Worm (Caenorhabditis elegans) whole organism, midembryonic: ENCODE data around the gene Y48A5A.3.

Experiments
- T22C8.4 ChIP-seq: fragments of 200-800 bp; sonication (Bioruptor generic); IDR thresholded peaks from 2 replicates; pipeline ENCODE4 v1.3.6; 2022; ENCODE audit warnings: missing genetic modification characterization, missing compliant biosample characterization
- cog-1 ChIP-seq: sonication (generic microtip); optimal IDR thresholded peaks from 2 replicates; lab custom pipeline; 2016; ENCODE audit warnings: missing genetic modification characterization, missing compliant biosample characterization
- flt-1 ChIP-seq: fragments of 200-800 bp; sonication (Bioruptor generic); IDR thresholded peaks from 2 replicates; pipeline ENCODE4 v1.3.6; 2022; ENCODE audit warnings: missing genetic modification characterization, missing compliant biosample characterization
- klf-2 ChIP-seq: fragments of 200-800 bp; sonication (Bioruptor generic); conservative IDR thresholded peaks from 2 replicates; pipeline ENCODE4 v1.3.6; 2022; ENCODE audit warnings: missing genetic modification reagents, missing genetic modification characterization, missing compliant biosample characterization
- med-1 ChIP-seq: sonication (generic microtip); optimal IDR thresholded peaks from 2 replicates; lab custom pipeline; 2017; ENCODE audit warnings: missing genetic modification characterization, mild to moderate bottlenecking, missing compliant biosample characterization, antibody characterized with exemption, missing genetic modification reagents; ENCODE audit not compliant: insufficient read depth
- ref-1 ChIP-seq: fragments of 200-800 bp; sonication (Bioruptor generic); conservative IDR thresholded peaks from 2 replicates; pipeline ENCODE4 v1.3.6; 2022; ENCODE audit warnings: missing genetic modification reagents, missing genetic modification characterization, missing compliant biosample characterization
- tab-1 ChIP-seq: fragments of 200-800 bp; sonication (Bioruptor generic); IDR thresholded peaks from 2 replicates; pipeline ENCODE4 v1.3.6; 2022; ENCODE audit warnings: missing genetic modification characterization, missing compliant biosample characterization
- ztf-23 ChIP-seq: fragments of 200-800 bp; sonication (Bioruptor generic); IDR thresholded peaks from 2 replicates; pipeline ENCODE4 v1.3.6; 2022; ENCODE audit warnings: missing genetic modification reagents, missing genetic modification characterization, missing compliant biosample characterization
- ztf-29 ChIP-seq: fragments of 200-800 bp; sonication (Bioruptor generic); IDR thresholded peaks from 2 replicates; pipeline ENCODE4 v1.3.6; 2022; ENCODE audit warnings: missing genetic modification reagents, missing genetic modification characterization, missing compliant biosample characterization

Gene Y48A5A.3

DNA sequence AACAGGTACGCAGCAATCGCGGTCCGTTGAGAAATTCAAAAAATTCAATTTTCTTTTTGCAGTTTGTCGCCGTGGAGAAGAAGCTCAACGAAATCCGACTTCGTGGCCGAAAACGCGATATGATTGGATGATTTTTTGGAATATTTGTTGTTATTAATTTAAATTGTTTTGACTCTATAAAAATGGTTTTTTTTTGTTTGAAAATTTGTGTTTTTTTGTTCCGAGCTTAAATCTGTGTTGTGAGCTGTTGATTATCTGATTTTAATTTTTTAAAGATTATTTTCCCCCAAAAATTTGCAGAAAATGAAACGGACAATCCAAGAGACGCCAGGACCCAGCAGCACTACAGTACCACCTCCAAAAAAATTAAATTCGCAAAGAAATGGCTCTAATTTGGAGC lies 10.0 kb upstream of the Y48A5A.3 start, which contains the start of gene tdpo-1:
Gene tdpo-1 (plus strand): TSS at position 301 of the 400 bp plus-strand sequence.
- TF ChIP-seq cog-1 (tag; lab: Kevin White, UChicago) (no peak), ztf-29 (no peak), med-1 (GFP tag; lab: Kevin White, UChicago) (no peak), T22C8.4 (no peak), klf-2 (no peak), tab-1 (no peak), flt-1 (GFP tag; lab: Robert Waterston, UW) (no peak), ztf-23 (no peak), ref-1 (GFP tag; lab: Robert Waterston, UW) (no peak)

DNA sequence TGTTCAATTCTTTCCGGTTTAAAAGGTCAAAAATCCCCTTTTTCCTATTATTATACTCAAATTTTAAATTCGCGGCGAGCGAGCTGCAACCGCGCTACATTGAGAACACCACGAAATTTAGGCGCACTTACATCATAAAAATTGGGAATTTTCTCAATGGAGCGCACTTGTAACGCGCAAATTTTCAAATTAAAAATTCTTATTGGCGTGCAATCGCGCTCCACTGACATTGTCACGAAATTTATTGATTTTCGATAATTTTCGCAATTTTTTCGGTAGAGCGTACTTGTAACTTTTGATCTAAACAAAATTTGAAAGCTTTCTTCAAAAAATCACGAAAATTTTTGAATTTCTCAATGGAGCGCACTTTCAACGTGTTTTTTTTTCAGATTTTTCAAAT lies 6.3 kb upstream of the Y48A5A.3 start, which contains the start of gene ulp-3:
Gene ulp-3 (plus strand): TSS at position 388 of the 400 bp plus-strand sequence.
- no peak for TF ChIP-seq ref-1 (GFP tag; lab: Robert Waterston, UW)

DNA sequence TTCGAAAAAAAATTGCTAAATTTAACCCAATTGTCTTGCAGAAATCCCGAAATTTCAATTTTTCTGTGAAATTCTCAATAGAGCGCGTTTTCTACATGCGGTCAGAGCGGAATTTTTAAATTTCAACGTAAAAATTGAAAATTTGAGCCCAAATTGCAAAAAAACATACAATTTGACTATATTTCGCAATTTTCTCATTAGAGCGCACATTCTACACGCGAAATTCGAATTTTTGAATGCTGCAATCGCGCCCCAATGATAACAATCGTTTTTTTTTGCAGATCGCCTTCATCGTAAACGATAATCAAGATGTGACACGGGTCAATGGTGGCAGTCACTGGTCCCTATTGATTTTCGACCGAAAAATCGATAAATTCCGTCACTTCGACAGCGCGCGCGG lies 5.5 kb upstream of the Y48A5A.3 start:
- TF ChIP-seq T22C8.4: no peak

DNA sequence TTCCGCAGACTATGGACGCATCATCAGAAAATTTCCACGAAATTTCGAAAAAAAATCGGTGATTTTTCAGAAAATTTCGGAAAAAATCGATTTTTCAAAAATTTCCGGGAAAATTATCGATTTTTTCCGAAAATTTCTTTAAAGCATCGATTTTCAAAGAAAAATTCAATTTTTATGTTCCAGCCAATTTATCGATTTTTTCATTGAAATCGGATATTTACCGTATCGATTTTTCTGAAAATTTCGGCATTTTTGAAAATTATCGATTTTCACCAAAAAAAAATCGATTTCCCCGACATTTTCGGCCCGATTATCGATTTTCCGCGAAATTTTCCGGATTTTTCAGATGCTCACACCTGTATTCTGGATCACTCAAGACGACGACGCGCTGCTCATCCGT lies 4.4 kb upstream of the Y48A5A.3 start, which contains the start of gene Y48A5A.1:
Gene Y48A5A.1 (plus strand): TSS at position 347 of the 400 bp plus-strand sequence.
- no peak for TF ChIP-seq tab-1
- TF ChIP-seq flt-1 (GFP tag; lab: Robert Waterston, UW): no peak
- no peak for TF ChIP-seq ztf-29
- TF ChIP-seq cog-1 (tag; lab: Kevin White, UChicago): no peak
- TF ChIP-seq ztf-23: no peak
- no peak for TF ChIP-seq med-1 (GFP tag; lab: Kevin White, UChicago)
- peak; percentile 77 for TF ChIP-seq T22C8.4
- no peak for TF ChIP-seq klf-2

DNA sequence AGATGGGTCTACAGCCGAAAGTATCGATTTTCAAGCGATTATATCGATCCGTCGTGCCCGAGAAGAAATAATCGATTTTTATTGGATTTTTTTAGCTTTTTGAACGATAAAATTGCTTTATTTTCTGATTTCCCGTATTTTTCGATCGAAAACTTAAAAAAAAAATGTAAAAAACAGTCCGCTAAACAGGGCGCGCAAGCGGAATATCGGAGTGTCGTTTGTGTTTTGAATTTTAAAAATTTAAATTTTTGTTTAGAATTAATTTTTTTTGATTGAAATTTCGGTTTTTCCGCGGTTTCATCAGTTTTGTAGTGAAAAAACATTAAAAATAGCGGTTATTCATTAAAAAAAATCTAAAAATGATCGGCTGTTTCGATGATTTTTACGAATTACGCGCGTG lies 621 bp downstream of the Y48A5A.3 start:
- TF ChIP-seq tab-1 (no peak), klf-2 (no peak), ztf-23 (no peak), cog-1 (tag; lab: Kevin White, UChicago) (no peak), flt-1 (GFP tag; lab: Robert Waterston, UW) (no peak), ztf-29 (no peak), med-1 (GFP tag; lab: Kevin White, UChicago) (no peak), T22C8.4 (no peak), ref-1 (GFP tag; lab: Robert Waterston, UW) (no peak)

DNA sequence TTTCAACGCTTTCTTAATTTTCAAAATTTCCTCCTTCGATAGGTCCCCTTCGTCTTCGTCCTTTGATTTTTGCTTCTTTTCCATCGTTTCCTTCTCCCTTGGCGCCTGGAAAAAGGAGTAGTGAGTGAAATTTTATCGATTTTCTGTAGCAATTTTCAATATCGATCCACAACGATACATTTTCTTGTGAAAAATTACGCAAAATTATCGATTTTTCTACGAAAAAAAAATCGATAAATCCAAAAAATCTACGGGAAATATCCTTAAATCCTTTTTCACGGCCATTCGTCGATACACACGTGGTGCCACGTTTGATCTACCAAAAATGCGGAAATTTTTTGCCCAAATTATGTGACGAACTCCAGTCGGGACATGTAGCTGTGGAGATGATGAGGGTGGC lies 1.5 kb downstream of the Y48A5A.3 start:
- TF ChIP-seq T22C8.4 (peak; percentile 71), ztf-23 (no peak)

DNA sequence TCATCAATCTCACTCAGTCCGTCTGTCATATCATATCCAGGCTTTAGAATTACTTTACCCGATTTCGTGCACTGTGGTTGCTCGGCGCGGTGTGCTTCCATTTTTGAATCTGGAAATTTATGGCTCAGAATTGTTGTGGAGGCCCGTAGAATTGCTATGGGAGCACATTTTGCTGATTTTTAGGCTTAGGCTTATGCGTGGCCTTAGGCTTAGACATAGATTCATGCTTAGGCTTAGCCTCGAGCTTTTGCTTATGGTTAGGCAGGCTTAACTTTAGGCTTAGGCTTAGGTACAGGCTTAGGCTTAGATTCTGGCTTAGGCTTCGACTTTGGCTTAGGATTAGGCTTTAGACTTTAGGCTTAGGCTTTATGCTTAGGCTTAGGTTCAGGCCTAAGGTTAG lies 2.7 kb downstream of the Y48A5A.3 start, which contains the start of gene Y76B12C.4:
Gene Y76B12C.4 (minus strand): TSS at position 101 of the 400 bp plus-strand sequence.
- TF ChIP-seq med-1 (GFP tag; lab: Kevin White, UChicago) (no peak), ref-1 (GFP tag; lab: Robert Waterston, UW) (no peak), flt-1 (GFP tag; lab: Robert Waterston, UW) (no peak), tab-1 (no peak), T22C8.4 (no peak), ztf-23 (no peak), cog-1 (tag; lab: Kevin White, UChicago) (no peak), ztf-29 (no peak), klf-2 (no peak)

DNA sequence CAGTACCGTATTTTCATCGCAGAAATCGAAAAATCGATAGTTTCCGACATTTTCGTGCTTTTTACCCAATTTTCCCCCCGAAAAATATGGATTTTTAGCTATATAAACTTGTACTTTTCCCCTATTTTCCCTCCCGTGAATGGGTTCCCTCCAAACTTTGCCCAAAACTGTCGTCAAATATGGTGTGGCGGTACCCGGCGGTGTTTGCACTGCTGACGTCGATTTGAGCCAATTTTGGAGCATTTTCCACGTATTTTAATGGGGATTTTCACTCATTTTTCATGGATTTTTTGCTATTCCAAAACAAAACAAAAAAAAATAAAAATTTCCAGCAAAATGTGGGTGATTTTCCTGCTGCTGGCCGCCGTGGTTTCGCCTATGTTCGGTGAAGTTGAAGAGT lies 3.8 kb downstream of the Y48A5A.3 start, which contains the start of gene Y76B12C.3:
Gene Y76B12C.3 (plus strand): TSS at position 334 of the 400 bp plus-strand sequence.
- TF ChIP-seq ztf-23 (no peak), flt-1 (GFP tag; lab: Robert Waterston, UW) (no peak), cog-1 (tag; lab: Kevin White, UChicago) (no peak), klf-2 (no peak), T22C8.4 (no peak), ztf-29 (no peak), ref-1 (GFP tag; lab: Robert Waterston, UW) (no peak), tab-1 (no peak), med-1 (GFP tag; lab: Kevin White, UChicago) (no peak)

DNA sequence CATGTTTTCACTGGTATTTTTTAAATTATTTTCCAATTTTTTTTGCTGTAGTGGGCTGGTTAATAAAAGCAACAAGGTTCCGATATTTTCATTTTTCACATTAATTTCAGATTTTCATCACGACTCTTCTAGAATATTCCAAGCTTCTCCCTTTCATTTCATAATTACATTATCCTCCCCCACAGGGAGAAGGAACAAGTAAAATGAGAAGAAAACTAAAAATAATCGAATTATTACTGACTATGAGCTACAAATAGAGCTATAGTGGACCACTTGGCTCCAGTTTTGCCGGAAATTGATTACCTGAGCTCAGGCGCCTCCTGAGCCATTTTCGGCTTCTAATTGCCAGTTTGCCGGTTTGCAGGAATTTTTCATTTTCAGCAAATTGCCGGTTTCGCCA lies 6.1 kb downstream of the Y48A5A.3 start:
- TF ChIP-seq klf-2 (no peak), T22C8.4 (no peak), ztf-29 (no peak), ref-1 (GFP tag; lab: Robert Waterston, UW) (no peak), tab-1 (no peak), ztf-23 (no peak), flt-1 (GFP tag; lab: Robert Waterston, UW) (no peak), med-1 (GFP tag; lab: Kevin White, UChicago) (no peak), cog-1 (tag; lab: Kevin White, UChicago) (no peak)

DNA sequence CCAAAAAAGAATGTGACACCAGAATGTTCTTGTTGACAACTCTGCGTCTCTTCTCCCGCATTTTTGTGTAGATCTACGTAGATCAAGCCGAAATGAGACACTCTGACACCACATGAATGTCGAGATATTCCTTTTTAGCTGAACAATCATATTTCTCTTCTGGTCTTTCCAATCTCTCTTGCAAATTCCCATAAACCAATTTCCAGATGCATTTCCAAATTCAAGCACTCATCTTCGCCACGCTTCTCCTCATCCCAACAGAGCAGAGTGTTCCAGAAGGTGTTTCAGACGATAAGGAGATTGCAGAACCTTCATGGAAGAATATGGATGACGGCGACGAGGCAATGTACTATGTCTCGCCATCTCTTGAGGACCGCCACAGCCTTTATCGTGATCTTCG lies 10.2 kb downstream of the Y48A5A.3 start, which contains the start of gene Y76B12C.8:
Gene Y76B12C.8 (plus strand): TSS at position 207 of the 400 bp plus-strand sequence.
- no peak for TF ChIP-seq flt-1 (GFP tag; lab: Robert Waterston, UW)
- no peak for TF ChIP-seq tab-1
- TF ChIP-seq ztf-23: no peak
- TF ChIP-seq ztf-29: no peak
- TF ChIP-seq ref-1 (GFP tag; lab: Robert Waterston, UW): no peak
- TF ChIP-seq T22C8.4: no peak
- TF ChIP-seq cog-1 (tag; lab: Kevin White, UChicago): no peak
- no peak for TF ChIP-seq klf-2
- no peak for TF ChIP-seq med-1 (GFP tag; lab: Kevin White, UChicago)

DNA sequence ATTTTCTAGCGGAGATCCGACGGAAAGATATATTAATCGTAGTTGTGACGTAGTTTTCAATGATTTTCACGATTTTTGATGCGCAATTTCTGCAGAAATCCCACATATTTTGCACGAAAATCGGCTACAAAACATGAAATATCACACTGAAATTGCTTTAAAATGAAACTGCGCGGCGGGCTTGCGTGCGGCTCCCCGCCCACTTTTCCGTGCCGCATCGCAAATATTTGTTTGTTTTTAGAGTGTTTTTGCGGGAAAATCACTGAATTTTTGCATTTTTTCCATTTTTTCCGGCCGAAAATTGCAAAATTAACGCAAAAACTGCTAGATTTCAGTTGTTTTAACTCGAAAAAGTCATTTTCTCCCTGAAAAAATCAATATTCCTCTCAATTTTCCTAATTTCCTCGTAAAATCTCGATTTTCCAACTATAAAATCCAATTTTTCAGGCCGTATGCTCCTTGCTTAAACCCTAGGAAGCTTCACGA lies 11.5 kb downstream of the Y48A5A.3 start, which contains the start of gene Y76B12C.6:
Gene Y76B12C.6 (plus strand): TSS at position 436 of the 486 bp plus-strand sequence.
- TF ChIP-seq flt-1 (GFP tag; lab: Robert Waterston, UW) (peak; percentile 79), med-1 (GFP tag; lab: Kevin White, UChicago) (peak; percentile 38), ref-1 (GFP tag; lab: Robert Waterston, UW) (0 out of 2 replicates have a peak, but pooled peaks have one; percentile 33), T22C8.4 (0 out of 2 replicates have a peak, but pooled peaks have one; percentile 6), ztf-23 (peak; percentile 74), klf-2 (0 out of 2 replicates have a peak, but pooled peaks have one; percentile 54), tab-1 (peak; percentile 65; the same call in 1 of the 2 replicates), ztf-29 (peak; percentile 56; the same call in 1 of the 2 replicates), cog-1 (tag; lab: Kevin White, UChicago) (peak; percentile 36)
